Worm (Caenorhabditis elegans): ENCODE results near the gene R10D12.6.
A peak's percentile ranks its signal among the peaks of the same experiment; 100 is the strongest.

The R10D12.6 gene

DNA sequence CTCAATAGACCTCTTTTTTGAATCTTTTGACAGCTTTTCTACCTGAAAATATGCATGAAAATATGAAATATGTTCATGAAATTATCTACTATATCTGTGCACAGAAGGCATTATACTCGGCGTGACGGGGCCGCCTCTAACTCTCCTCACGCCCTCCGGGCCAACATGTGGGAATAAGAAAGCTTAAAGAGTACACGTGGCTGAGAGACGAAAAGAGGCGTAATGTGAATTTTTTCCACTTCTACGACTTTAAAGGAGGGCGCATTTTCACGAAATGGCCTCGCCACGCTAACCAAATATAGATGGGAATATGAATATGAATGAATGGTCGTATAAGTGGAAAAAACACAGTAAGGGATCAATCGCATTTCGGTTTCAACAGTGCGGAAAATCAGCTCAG, 8.6 kb downstream of the R10D12.6 start:
- no peak for TF ChIP-seq ceh-34 (tag; optimal IDR thresholded peaks at IDR 0.05)
- TF ChIP-seq tbx-2 (tag; optimal IDR thresholded peaks at IDR 0.05): no peak
- TF ChIP-seq unc-3 (GFP tag; conservative IDR thresholded peaks at IDR 0.05): no peak
- TF ChIP-seq unc-3 (tag; optimal IDR thresholded peaks at IDR 0.05): no peak
- TF ChIP-seq pat-9 (tag; optimal IDR thresholded peaks at IDR 0.05): no peak

DNA sequence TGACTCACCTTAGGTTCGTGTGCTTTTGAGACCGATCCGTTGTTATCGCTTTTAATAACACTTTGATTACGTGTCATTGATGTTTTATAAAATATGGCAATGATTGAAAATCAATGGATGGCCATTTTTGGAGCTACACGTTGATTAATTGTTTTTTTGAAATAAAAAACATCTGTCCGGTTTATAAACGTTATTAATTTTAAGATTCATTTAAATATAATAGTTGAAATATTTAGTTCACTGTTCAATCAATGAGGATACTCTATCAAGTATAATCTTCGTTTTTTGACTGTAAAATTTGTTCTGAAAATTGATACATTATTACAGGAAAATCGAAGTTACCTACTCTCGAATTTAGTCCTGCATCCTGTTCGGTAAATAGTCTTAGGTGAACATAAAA, 9.1 kb downstream of the R10D12.6 start, which contains the start of gene R10D12.10:
Gene R10D12.10 (minus strand): TSS at position 101 of the 400 bp plus-strand sequence.
- TF ChIP-seq zip-5 (tag; optimal IDR thresholded peaks at IDR 0.05) (no peak), fkh-10 (GFP tag; optimal IDR thresholded peaks at IDR 0.05) (no peak), fkh-6 (tag; optimal IDR thresholded peaks at IDR 0.05) (no peak), eyg-1 (tag; optimal IDR thresholded peaks at IDR 0.05) (no peak), ceh-14 (tag; optimal IDR thresholded peaks at IDR 0.05) (no peak), ahr-1 (tag; optimal IDR thresholded peaks at IDR 0.05) (no peak), pqm-1 (tag; optimal IDR thresholded peaks at IDR 0.05) (no peak), dve-1 (tag; optimal IDR thresholded peaks at IDR 0.05) (no peak), ceh-31 (tag; optimal IDR thresholded peaks at IDR 0.05) (no peak)

DNA sequence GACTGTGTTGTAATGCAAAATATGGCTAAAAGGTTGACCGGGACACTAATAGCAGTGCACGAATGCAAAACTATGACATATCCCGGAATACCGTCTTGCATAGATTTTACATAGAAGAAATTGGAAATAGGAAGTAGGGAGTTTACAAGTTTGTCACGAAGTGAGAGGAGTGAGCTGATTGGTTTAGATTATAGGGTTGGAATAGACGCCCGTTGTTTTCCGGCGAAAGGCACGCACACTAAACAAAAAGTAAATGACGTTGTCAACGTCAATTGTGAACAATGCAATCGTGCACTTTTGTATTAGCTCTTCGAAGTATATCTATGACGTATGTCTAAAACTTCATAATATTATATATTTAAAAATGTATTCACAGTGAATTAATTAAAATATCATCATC, 11.8 kb downstream of the R10D12.6 start, which contains the start of gene srh-24:
Gene srh-24 (minus strand): TSS at position 101 of the 400 bp plus-strand sequence.
- TF ChIP-seq sox-4 (tag; optimal IDR thresholded peaks at IDR 0.05) (no peak), mec-3 (tag; optimal IDR thresholded peaks at IDR 0.05; ENCODE audit: borderline replicate concordance) (no peak), syd-9 (tag; optimal IDR thresholded peaks at IDR 0.05) (no peak), fax-1 (tag; optimal IDR thresholded peaks at IDR 0.05) (no peak), che-1 (tag; optimal IDR thresholded peaks at IDR 0.05) (no peak), ceh-34 (tag; optimal IDR thresholded peaks at IDR 0.05) (no peak), ceh-30 (tag; optimal IDR thresholded peaks at IDR 0.05) (no peak), ref-2 (tag; optimal IDR thresholded peaks at IDR 0.05) (no peak), T23F11.4 (GFP tag; optimal IDR thresholded peaks at IDR 0.05) (no peak), C08G9.2 (tag; optimal IDR thresholded peaks at IDR 0.05) (no peak), hlh-8 (tag; optimal IDR thresholded peaks at IDR 0.05) (no peak), nfya-1 (tag; optimal IDR thresholded peaks at IDR 0.05) (no peak), fkh-10 (GFP tag; optimal IDR thresholded peaks at IDR 0.05) (no peak), nhr-232 (tag; optimal IDR thresholded peaks at IDR 0.05) (no peak), K02D7.2 (tag; optimal IDR thresholded peaks at IDR 0.05) (no peak), hlh-13 (GFP tag; optimal IDR thresholded peaks at IDR 0.05) (no peak), F13H6.1 (tag; optimal IDR thresholded peaks at IDR 0.05) (no peak), dmd-4 (tag; optimal IDR thresholded peaks at IDR 0.05; ENCODE audit: borderline replicate concordance) (no peak), odd-2 (tag; optimal IDR thresholded peaks at IDR 0.05) (no peak), madf-2 (tag; optimal IDR thresholded peaks at IDR 0.05) (no peak)

DNA sequence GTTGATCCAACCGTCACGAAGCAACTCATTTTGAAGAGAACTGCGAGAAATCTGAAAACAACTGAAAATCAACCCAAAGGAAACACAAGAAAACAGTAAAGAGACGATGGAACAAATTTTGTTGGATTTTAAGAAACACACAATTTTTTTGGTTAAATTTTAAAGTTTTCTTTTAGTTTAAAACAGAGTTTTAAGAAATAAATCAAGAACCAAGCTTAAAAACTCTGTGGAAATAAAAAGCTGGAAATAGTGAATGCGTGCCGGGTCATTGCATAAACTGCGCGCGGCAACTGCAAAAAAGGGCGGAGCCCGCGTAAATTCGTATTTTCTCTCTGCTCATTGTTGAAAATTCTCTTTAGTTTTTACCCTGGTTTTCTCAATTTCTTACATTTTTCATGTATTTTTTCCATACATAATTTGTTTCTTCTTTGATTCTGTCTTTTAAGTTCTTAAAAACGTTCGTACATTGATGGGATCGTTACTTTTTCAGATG, 12.9 kb downstream of the R10D12.6 start, which contains the start of the genes algn-13 and R10D12.13:
Gene algn-13 (minus strand): TSS at position 51 of the 493 bp plus-strand sequence.
Gene R10D12.13 (plus strand): TSS at position 491 of the 493 bp plus-strand sequence.
- peak; percentile 51; the same call in 1 of the 2 replicates for TF ChIP-seq ceh-45 (GFP tag; IDR thresholded peaks at IDR 0.05)
- no peak for TF ChIP-seq pag-3 (tag; optimal IDR thresholded peaks at IDR 0.05; ENCODE audit: borderline replicate concordance)
- TF ChIP-seq ceh-19 (GFP tag; optimal IDR thresholded peaks at IDR 0.05): peak; percentile 80
- TF ChIP-seq dmd-4 (tag; optimal IDR thresholded peaks at IDR 0.05; ENCODE audit: borderline replicate concordance): peak; percentile 72
- peak; percentile 46 for TF ChIP-seq unc-42 (tag; optimal IDR thresholded peaks at IDR 0.05)
- TF ChIP-seq hlh-30 (tag; optimal IDR thresholded peaks at IDR 0.05; ENCODE audit: insufficient read depth): no peak
- peak; percentile 32 for TF ChIP-seq lim-6 (tag; optimal IDR thresholded peaks at IDR 0.05)
- TF ChIP-seq fkh-10 (GFP tag; optimal IDR thresholded peaks at IDR 0.05): no peak
- TF ChIP-seq ceh-31 (tag; optimal IDR thresholded peaks at IDR 0.05): peak; percentile 81
- TF ChIP-seq odd-2 (tag; optimal IDR thresholded peaks at IDR 0.05): peak; percentile 82
- TF ChIP-seq rnt-1 (tag; optimal IDR thresholded peaks at IDR 0.05): peak; percentile 75
- peak; percentile 1 for TF ChIP-seq mec-3 (tag; optimal IDR thresholded peaks at IDR 0.05; ENCODE audit: borderline replicate concordance)
- peak; percentile 10 for TF ChIP-seq ets-4 (tag; optimal IDR thresholded peaks at IDR 0.05)
- TF ChIP-seq elt-2 (tag; optimal IDR thresholded peaks at IDR 0.05): peak; percentile 95
- peak; percentile 81 for TF ChIP-seq ttx-3 (tag; optimal IDR thresholded peaks at IDR 0.05)
- TF ChIP-seq elt-4 (tag; optimal IDR thresholded peaks at IDR 0.05): no peak
- peak; percentile 78 for TF ChIP-seq ztf-16 (tag; optimal IDR thresholded peaks at IDR 0.05)
- TF ChIP-seq C38D4.7 (GFP tag; optimal IDR thresholded peaks at IDR 0.05): peak; percentile 77
- TF ChIP-seq gmeb-2 (tag; optimal IDR thresholded peaks at IDR 0.05): peak; percentile 72
- TF ChIP-seq ref-2 (tag; optimal IDR thresholded peaks at IDR 0.05): peak; percentile 87
- TF ChIP-seq ahr-1 (tag; optimal IDR thresholded peaks at IDR 0.05): peak; percentile 83
- TF ChIP-seq ceh-6 (GFP tag; optimal IDR thresholded peaks at IDR 0.05): peak; percentile 56
- TF ChIP-seq madf-2 (tag; optimal IDR thresholded peaks at IDR 0.05): peak; percentile 50

Measured in whole organism, late embryonic.